Worm (Caenorhabditis elegans): ENCODE results near the gene Y38E10A.22.

DNA sequence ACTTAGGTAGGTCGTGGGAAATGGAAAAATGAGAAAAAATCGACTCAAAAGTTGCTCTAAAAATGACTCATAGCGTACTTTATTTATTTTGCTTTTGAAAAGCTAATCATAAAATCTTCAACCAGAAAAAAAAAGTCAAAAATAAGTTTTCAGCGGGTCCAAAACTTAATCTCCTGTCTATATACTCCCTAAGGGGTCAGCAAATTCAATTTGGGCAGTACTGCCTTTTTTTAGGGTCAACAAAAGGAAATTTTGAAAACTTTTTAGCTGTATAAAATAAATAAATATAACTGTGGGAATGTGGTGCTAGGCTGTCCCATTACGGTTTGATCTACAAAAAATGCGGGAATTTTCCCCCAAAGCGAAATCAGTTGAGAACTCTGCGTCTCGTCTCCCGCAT, 8.3 kb downstream of the Y38E10A.22 start:
- TF ChIP-seq ama-1 (optimal IDR thresholded peaks at IDR 0.05), result no peak
- no peak for TF ChIP-seq nfya-1 (tag; optimal IDR thresholded peaks at IDR 0.05; ENCODE audit: insufficient read depth)
- no peak for TF ChIP-seq daf-12 (tag; optimal IDR thresholded peaks at IDR 0.05)
- no peak for TF ChIP-seq egl-27 (tag; optimal IDR thresholded peaks at IDR 0.05)
- TF ChIP-seq fkh-10 (GFP tag; optimal IDR thresholded peaks at IDR 0.05), result peak; percentile 53
- TF ChIP-seq nhr-43 (tag; optimal IDR thresholded peaks at IDR 0.05; ENCODE audit: poor library complexity, severe bottlenecking), result no peak
- TF ChIP-seq nhr-11 (tag; optimal IDR thresholded peaks at IDR 0.05), result no peak
- TF ChIP-seq nhr-237 (tag; optimal IDR thresholded peaks at IDR 0.05), result no peak
